Worm (Caenorhabditis elegans) whole organism, late embryonic: ENCODE measurements around the gene F53F1.6.
A peak's percentile ranks its signal among the peaks of the same experiment; 100 is the strongest.

ENCODE experiments used
- C08G9.2 ChIP-seq: sonication (generic microtip); optimal IDR thresholded peaks from 2 replicates; lab custom pipeline; 2016; ENCODE audit warnings: mild to moderate bottlenecking, missing genetic modification characterization, moderate library complexity, missing compliant biosample characterization
- F13H6.1 ChIP-seq: sonication (generic microtip); optimal IDR thresholded peaks from 2 replicates; lab custom pipeline; 2016; ENCODE audit warnings: missing genetic modification characterization, missing compliant biosample characterization
- K09A11.1 ChIP-seq: sonication (generic microtip); optimal IDR thresholded peaks from 2 replicates; lab custom pipeline; 2017; ENCODE audit warnings: antibody characterized with exemption, mild to moderate bottlenecking, missing genetic modification characterization, missing compliant biosample characterization; ENCODE audit not compliant: insufficient read depth
- T23F11.4 ChIP-seq: fragments of 200-800 bp; sonication (Bioruptor generic); optimal IDR thresholded peaks from 2 replicates; lab custom pipeline; 2018; ENCODE audit warnings: mild to moderate bottlenecking, missing genetic modification characterization, missing compliant biosample characterization
- ahr-1 ChIP-seq: sonication (generic microtip); optimal IDR thresholded peaks from 2 replicates; lab custom pipeline; 2016; ENCODE audit warnings: missing genetic modification characterization, missing compliant biosample characterization
- ama-1 ChIP-seq: fragments of 150-350 bp; optimal IDR thresholded peaks from 2 replicates; lab custom pipeline; 2014
- ceh-18 ChIP-seq: sonication (generic microtip); optimal IDR thresholded peaks from 2 replicates; lab custom pipeline; 2016; ENCODE audit warnings: missing genetic modification characterization, missing compliant biosample characterization
- ceh-30 ChIP-seq: fragments of 150-350 bp; optimal IDR thresholded peaks from 2 replicates; lab custom pipeline; 2014; ENCODE audit warnings: missing biosample characterization, missing genetic modification characterization
- ceh-31 ChIP-seq: sonication (generic microtip); optimal IDR thresholded peaks from 2 replicates; lab custom pipeline; 2016; ENCODE audit warnings: missing genetic modification characterization, missing compliant biosample characterization
- ceh-34 ChIP-seq: sonication (generic microtip); optimal IDR thresholded peaks from 2 replicates; lab custom pipeline; 2016; ENCODE audit warnings: mild to moderate bottlenecking, missing genetic modification characterization, missing compliant biosample characterization
- ceh-45 ChIP-seq: fragments of 200-800 bp; sonication (Bioruptor generic); IDR thresholded peaks from 2 replicates; pipeline ENCODE4 v1.3.6; 2022; ENCODE audit warnings: missing genetic modification reagents, missing genetic modification characterization, missing compliant biosample characterization
- ceh-48 ChIP-seq: sonication (generic microtip); optimal IDR thresholded peaks from 2 replicates; lab custom pipeline; 2016; ENCODE audit warnings: missing genetic modification characterization, inconsistent platforms, missing compliant biosample characterization
- ceh-6 ChIP-seq: fragments of 200-800 bp; sonication (Bioruptor generic); optimal IDR thresholded peaks from 2 replicates; lab custom pipeline; 2018; ENCODE audit warnings: mild to moderate bottlenecking, missing genetic modification characterization, missing compliant biosample characterization
- ceh-9 ChIP-seq: sonication (generic microtip); optimal IDR thresholded peaks from 2 replicates; lab custom pipeline; 2016; ENCODE audit warnings: mild to moderate bottlenecking, missing genetic modification characterization, inconsistent platforms, missing compliant biosample characterization
- che-1 ChIP-seq: sonication (generic microtip); optimal IDR thresholded peaks from 2 replicates; lab custom pipeline; 2016; ENCODE audit warnings: mild to moderate bottlenecking, missing genetic modification characterization, missing compliant biosample characterization
- dmd-4 ChIP-seq: sonication (generic microtip); optimal IDR thresholded peaks from 2 replicates; lab custom pipeline; 2016; ENCODE audit warnings: borderline replicate concordance, missing genetic modification characterization, missing compliant biosample characterization
- elt-2 ChIP-seq: sonication (generic microtip); optimal IDR thresholded peaks from 2 replicates; lab custom pipeline; 2016; ENCODE audit warnings: missing genetic modification reagents, missing genetic modification characterization, missing compliant biosample characterization
- elt-4 ChIP-seq: sonication (generic microtip); optimal IDR thresholded peaks from 2 replicates; lab custom pipeline; 2016; ENCODE audit warnings: missing genetic modification characterization, missing compliant biosample characterization
- ets-4 ChIP-seq: sonication (generic microtip); optimal IDR thresholded peaks from 2 replicates; lab custom pipeline; 2016; ENCODE audit warnings: missing genetic modification characterization, missing compliant biosample characterization
- eyg-1 ChIP-seq: sonication (generic microtip); optimal IDR thresholded peaks from 2 replicates; lab custom pipeline; 2016; ENCODE audit warnings: missing genotype, missing genetic modification characterization, missing compliant biosample characterization
- fax-1 ChIP-seq: sonication (generic microtip); optimal IDR thresholded peaks from 2 replicates; lab custom pipeline; 2016; ENCODE audit warnings: missing genotype, missing genetic modification characterization, missing compliant biosample characterization
- fkh-10 ChIP-seq: fragments of 150-350 bp; optimal IDR thresholded peaks from 2 replicates; lab custom pipeline; 2014; ENCODE audit warnings: missing biosample characterization, missing genetic modification reagents, missing genetic modification characterization
- gmeb-2 ChIP-seq: sonication (generic microtip); optimal IDR thresholded peaks from 2 replicates; lab custom pipeline; 2016; ENCODE audit warnings: missing genetic modification characterization, inconsistent platforms, missing compliant biosample characterization
- hlh-13 ChIP-seq: fragments of 200-800 bp; sonication (Bioruptor generic); optimal IDR thresholded peaks from 2 replicates; lab custom pipeline; 2018; ENCODE audit warnings: mild to moderate bottlenecking, missing genetic modification characterization, missing compliant biosample characterization
- hlh-30 ChIP-seq: sonication (generic microtip); optimal IDR thresholded peaks from 2 replicates; lab custom pipeline; 2017; ENCODE audit warnings: antibody characterized with exemption, missing genetic modification characterization, missing compliant biosample characterization; ENCODE audit not compliant: insufficient read depth
- hlh-6 ChIP-seq: sonication (generic microtip); optimal IDR thresholded peaks from 2 replicates; lab custom pipeline; 2016; ENCODE audit warnings: missing genotype, missing genetic modification characterization, missing compliant biosample characterization
- lim-6 ChIP-seq: sonication (generic microtip); optimal IDR thresholded peaks from 2 replicates; lab custom pipeline; 2016; ENCODE audit warnings: missing genetic modification characterization, missing compliant biosample characterization
- lin-11 ChIP-seq: fragments of 200-800 bp; sonication (Bioruptor generic); optimal IDR thresholded peaks from 2 replicates; lab custom pipeline; 2018; ENCODE audit warnings: mild to moderate bottlenecking, missing genetic modification characterization, missing compliant biosample characterization
- nhr-11 ChIP-seq: fragments of 150-350 bp; optimal IDR thresholded peaks from 2 replicates; lab custom pipeline; 2014; ENCODE audit warnings: missing biosample characterization, missing genetic modification characterization
- odd-2 ChIP-seq: sonication (generic microtip); optimal IDR thresholded peaks from 2 replicates; lab custom pipeline; 2017; ENCODE audit warnings: antibody characterized with exemption, mild to moderate bottlenecking, missing genetic modification characterization, missing compliant biosample characterization
- pax-1 ChIP-seq: fragments of 150-350 bp; optimal IDR thresholded peaks from 2 replicates; lab custom pipeline; 2014; ENCODE audit warnings: missing biosample characterization, missing genetic modification characterization
- pqm-1 ChIP-seq: sonication (generic microtip); optimal IDR thresholded peaks from 2 replicates; lab custom pipeline; 2016; ENCODE audit warnings: missing genetic modification characterization, missing compliant biosample characterization
- pros-1 ChIP-seq: fragments of 150-350 bp; optimal IDR thresholded peaks from 2 replicates; lab custom pipeline; 2014; ENCODE audit warnings: missing biosample characterization, missing genetic modification reagents, missing genetic modification characterization
- ref-2 ChIP-seq: sonication (generic microtip); optimal IDR thresholded peaks from 2 replicates; lab custom pipeline; 2016; ENCODE audit warnings: missing genetic modification characterization, missing compliant biosample characterization
- sdc-2 ChIP-seq: sonication (generic microtip); optimal IDR thresholded peaks from 2 replicates; lab custom pipeline; 2016; ENCODE audit warnings: missing genotype, missing genetic modification characterization, missing compliant biosample characterization
- sox-4 ChIP-seq: sonication (generic microtip); optimal IDR thresholded peaks from 2 replicates; lab custom pipeline; 2017; ENCODE audit warnings: mild to moderate bottlenecking, missing genetic modification characterization, inconsistent platforms, missing compliant biosample characterization
- syd-9 ChIP-seq: sonication (generic microtip); optimal IDR thresholded peaks from 2 replicates; lab custom pipeline; 2016; ENCODE audit warnings: mild to moderate bottlenecking, missing genetic modification characterization, moderate library complexity, missing compliant biosample characterization
- tbx-2 ChIP-seq: sonication (generic microtip); optimal IDR thresholded peaks from 2 replicates; lab custom pipeline; 2016; ENCODE audit warnings: missing genetic modification characterization, missing compliant biosample characterization
- tbx-7 ChIP-seq: sonication (generic microtip); optimal IDR thresholded peaks from 2 replicates; lab custom pipeline; 2016; ENCODE audit warnings: missing genotype, missing genetic modification characterization, missing compliant biosample characterization
- ttx-3 ChIP-seq: sonication (generic microtip); optimal IDR thresholded peaks from 2 replicates; lab custom pipeline; 2016; ENCODE audit warnings: missing genetic modification reagents, missing genetic modification characterization, missing compliant biosample characterization
- unc-3 ChIP-seq, 2 experiments: fragments of 200-800 bp in 1 of 2; sonication (Bioruptor generic) in 1 of 2; sonication (generic microtip) in 1 of 2; conservative IDR thresholded peaks in 1 of 2; optimal IDR thresholded peaks in 1 of 2; 2 replicates each; pipeline versions ENCODE4 v1.3.6 to Lab custom; 2016 to 2022; ENCODE audit warnings: missing compliant biosample characterization in 2 of 2, missing genetic modification characterization in 2 of 2, missing genetic modification reagents in 1 of 2
- unc-42 ChIP-seq: sonication (generic microtip); optimal IDR thresholded peaks from 2 replicates; lab custom pipeline; 2016; ENCODE audit warnings: missing genotype, missing genetic modification characterization, missing compliant biosample characterization
- unc-55 ChIP-seq: sonication (generic microtip); optimal IDR thresholded peaks from 2 replicates; lab custom pipeline; 2017; ENCODE audit warnings: missing biosample characterization, missing genetic modification reagents, missing genetic modification characterization
- unc-86 ChIP-seq: sonication (generic microtip); optimal IDR thresholded peaks from 2 replicates; lab custom pipeline; 2016; ENCODE audit warnings: missing genetic modification characterization, missing compliant biosample characterization
- zip-5 ChIP-seq: sonication (generic microtip); optimal IDR thresholded peaks from 2 replicates; lab custom pipeline; 2016; ENCODE audit warnings: missing genetic modification characterization, missing compliant biosample characterization

The F53F1.6 gene

DNA sequence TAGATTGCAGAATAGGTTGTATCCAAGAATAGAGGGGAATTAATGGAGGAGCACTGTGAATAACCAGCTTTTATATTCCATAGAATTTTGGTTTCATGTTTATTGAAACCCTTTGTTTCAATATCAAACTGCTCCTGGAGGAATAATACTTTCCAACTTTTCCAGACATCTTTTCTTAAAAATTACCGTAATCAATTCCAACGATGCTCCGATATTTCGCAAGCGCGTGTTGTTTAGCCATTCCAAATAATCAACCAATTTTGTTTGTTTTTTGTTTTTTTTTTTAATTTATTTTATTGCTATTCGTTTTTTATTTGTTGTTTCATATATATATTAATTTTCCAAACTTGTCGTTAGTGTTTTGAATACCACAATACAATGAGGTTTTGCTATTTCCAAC lies 11.4 kb downstream of the F53F1.6 start, which contains the start of gene cutl-1:
Gene cutl-1 (minus strand): TSS at position 83 of the 400 bp plus-strand sequence.
- TF ChIP-seq sox-4 (tag; lab: Kevin White, UChicago) (no peak), elt-4 (tag; lab: Kevin White, UChicago) (no peak), ceh-45 (GFP tag; lab: Robert Waterston, UW) (no peak), F13H6.1 (tag; lab: Kevin White, UChicago) (no peak), ceh-9 (tag; lab: Kevin White, UChicago) (no peak), fkh-10 (no peak), zip-5 (no peak), C08G9.2 (tag; lab: Kevin White, UChicago) (no peak), syd-9 (tag; lab: Kevin White, UChicago) (no peak)

DNA sequence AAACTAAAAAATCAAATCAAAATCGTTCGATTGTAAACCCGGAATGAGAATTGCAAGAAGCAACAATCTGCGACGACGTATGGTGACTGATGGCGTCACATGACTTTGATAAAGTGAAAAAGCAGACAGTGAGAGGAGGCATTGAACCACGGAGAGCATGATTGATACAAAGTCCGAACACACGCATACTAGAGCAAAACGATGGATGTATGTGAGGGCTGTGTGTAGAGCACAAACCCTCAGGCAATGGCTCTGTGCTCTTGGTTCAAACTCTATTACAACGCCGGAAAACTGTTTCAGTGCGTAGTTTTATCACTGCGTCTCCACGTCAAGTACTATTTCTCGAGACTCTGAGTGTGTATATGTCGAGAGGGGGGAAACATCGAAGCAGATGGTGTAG lies 14.9 kb downstream of the F53F1.6 start:
- no peak for TF ChIP-seq pax-1 (tag; lab: Kevin White, UChicago)
- no peak for TF ChIP-seq fax-1 (tag; lab: Kevin White, UChicago)
- no peak for TF ChIP-seq tbx-2 (tag; lab: Kevin White, UChicago)
- TF ChIP-seq ceh-18 (tag; lab: Kevin White, UChicago): peak; percentile 34
- no peak for TF ChIP-seq pros-1 (tag; lab: Kevin White, UChicago)
- no peak for TF ChIP-seq ceh-34 (tag; lab: Kevin White, UChicago)
- TF ChIP-seq unc-55 (GFP tag; lab: Kevin White, UChicago): peak; percentile 83
- TF ChIP-seq dmd-4 (tag; lab: Kevin White, UChicago): no peak
- TF ChIP-seq ceh-48 (tag; lab: Kevin White, UChicago): no peak
- TF ChIP-seq T23F11.4 (GFP tag; lab: Kevin White, UChicago): no peak
- no peak for TF ChIP-seq gmeb-2 (tag; lab: Kevin White, UChicago)
- no peak for TF ChIP-seq ref-2 (tag; lab: Kevin White, UChicago)
- no peak for TF ChIP-seq pqm-1 (tag; lab: Kevin White, UChicago)
- peak; percentile 40 for TF ChIP-seq hlh-30 (tag; lab: Kevin White, UChicago)
- TF ChIP-seq che-1: no peak
- TF ChIP-seq ttx-3 (tag; lab: Kevin White, UChicago): no peak
- no peak for TF ChIP-seq unc-86 (tag; lab: Kevin White, UChicago)
- no peak for TF ChIP-seq ceh-30 (tag; lab: Kevin White, UChicago)
- TF ChIP-seq tbx-7 (tag; lab: Kevin White, UChicago): no peak
- no peak for TF ChIP-seq syd-9 (tag; lab: Kevin White, UChicago)
- no peak for TF ChIP-seq hlh-13 (GFP tag; lab: Kevin White, UChicago)
- no peak for TF ChIP-seq odd-2
- no peak for TF ChIP-seq ama-1 (lab: Kevin White, UChicago)
- no peak for TF ChIP-seq unc-3 (GFP tag; conservative IDR thresholded peaks at IDR 0.05; lab: Robert Waterston, UW)
- no peak for TF ChIP-seq unc-3 (tag; optimal IDR thresholded peaks at IDR 0.05; lab: Kevin White, UChicago)
- TF ChIP-seq elt-2: no peak
- no peak for TF ChIP-seq fkh-10
- TF ChIP-seq, all 69 proteins: peak for 3

DNA sequence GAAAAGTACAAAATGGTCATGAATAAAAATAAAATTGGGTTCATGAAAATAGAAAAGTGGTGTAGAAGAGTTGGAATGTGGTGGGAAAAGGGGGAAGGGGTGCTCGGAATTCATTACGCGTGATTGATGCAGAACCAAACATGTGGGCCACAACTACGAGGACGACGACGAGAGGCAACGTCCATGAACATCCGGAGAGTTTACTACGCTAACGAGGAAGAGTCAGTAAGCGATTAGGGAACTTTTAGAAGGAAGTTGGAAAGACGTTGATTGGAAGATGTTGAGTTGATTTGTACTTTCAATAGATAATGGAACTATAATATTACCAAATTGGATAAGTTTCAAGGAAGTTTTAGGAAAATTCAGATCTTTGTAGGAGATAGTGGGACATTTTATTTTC lies 15.7 kb downstream of the F53F1.6 start:
- TF ChIP-seq eyg-1 (tag; lab: Kevin White, UChicago) (no peak), ceh-31 (tag; lab: Kevin White, UChicago) (peak; percentile 12), unc-42 (peak; percentile 62), lim-6 (tag; lab: Kevin White, UChicago) (no peak)

DNA sequence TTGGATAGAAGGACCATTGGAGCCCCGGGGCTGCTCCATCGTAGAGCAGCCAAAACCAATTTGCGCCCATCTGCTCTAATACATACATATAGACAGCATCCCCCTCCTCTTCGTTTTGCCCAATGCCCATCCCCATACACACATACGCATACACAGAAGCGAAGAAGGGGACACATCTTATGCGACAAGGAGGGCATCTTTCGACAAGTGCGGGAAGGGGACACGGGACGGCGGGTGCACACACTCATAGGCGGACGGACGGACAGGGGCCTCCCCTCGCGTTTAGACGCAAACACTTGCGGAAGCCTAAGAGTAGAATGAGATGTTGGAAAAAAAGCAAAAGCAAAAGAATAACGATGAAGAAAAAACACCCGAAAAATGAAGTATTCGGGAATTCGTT lies 21.0 kb downstream of the F53F1.6 start:
- TF ChIP-seq ahr-1: peak; percentile 17
- TF ChIP-seq hlh-6 (tag; lab: Kevin White, UChicago): peak; percentile 60
- peak; percentile 24 for TF ChIP-seq ceh-6
- peak; percentile 72 for TF ChIP-seq ceh-34 (tag; lab: Kevin White, UChicago)
- no peak for TF ChIP-seq elt-4 (tag; lab: Kevin White, UChicago)
- TF ChIP-seq fkh-10: no peak
- TF ChIP-seq hlh-13 (GFP tag; lab: Kevin White, UChicago): no peak
- peak; percentile 7 for TF ChIP-seq elt-2
- TF ChIP-seq F13H6.1 (tag; lab: Kevin White, UChicago): no peak
- peak; percentile 31 for TF ChIP-seq hlh-30 (tag; lab: Kevin White, UChicago)
- peak; percentile 34 for TF ChIP-seq sox-4 (tag; lab: Kevin White, UChicago)
- peak; percentile 13 for TF ChIP-seq eyg-1 (tag; lab: Kevin White, UChicago)
- TF ChIP-seq lin-11 (tag; lab: Kevin White, UChicago): no peak
- TF ChIP-seq che-1: peak; percentile 46
- no peak for TF ChIP-seq unc-3 (GFP tag; conservative IDR thresholded peaks at IDR 0.05; lab: Robert Waterston, UW)
- TF ChIP-seq unc-3 (tag; optimal IDR thresholded peaks at IDR 0.05; lab: Kevin White, UChicago): no peak
- peak; percentile 64 for TF ChIP-seq tbx-2 (tag; lab: Kevin White, UChicago)
- TF ChIP-seq K09A11.1 (tag; lab: Kevin White, UChicago): no peak
- TF ChIP-seq nhr-11 (tag; lab: Kevin White, UChicago): no peak
- TF ChIP-seq ets-4: no peak
- peak; percentile 5 for TF ChIP-seq sdc-2 (tag; lab: Kevin White, UChicago)
- no peak for TF ChIP-seq ceh-9 (tag; lab: Kevin White, UChicago)
- no peak for TF ChIP-seq lim-6 (tag; lab: Kevin White, UChicago)
- no peak for TF ChIP-seq ref-2 (tag; lab: Kevin White, UChicago)
